Worm (Caenorhabditis elegans): ENCODE measurements around the gene bir-2.

bir-2 gene

DNA sequence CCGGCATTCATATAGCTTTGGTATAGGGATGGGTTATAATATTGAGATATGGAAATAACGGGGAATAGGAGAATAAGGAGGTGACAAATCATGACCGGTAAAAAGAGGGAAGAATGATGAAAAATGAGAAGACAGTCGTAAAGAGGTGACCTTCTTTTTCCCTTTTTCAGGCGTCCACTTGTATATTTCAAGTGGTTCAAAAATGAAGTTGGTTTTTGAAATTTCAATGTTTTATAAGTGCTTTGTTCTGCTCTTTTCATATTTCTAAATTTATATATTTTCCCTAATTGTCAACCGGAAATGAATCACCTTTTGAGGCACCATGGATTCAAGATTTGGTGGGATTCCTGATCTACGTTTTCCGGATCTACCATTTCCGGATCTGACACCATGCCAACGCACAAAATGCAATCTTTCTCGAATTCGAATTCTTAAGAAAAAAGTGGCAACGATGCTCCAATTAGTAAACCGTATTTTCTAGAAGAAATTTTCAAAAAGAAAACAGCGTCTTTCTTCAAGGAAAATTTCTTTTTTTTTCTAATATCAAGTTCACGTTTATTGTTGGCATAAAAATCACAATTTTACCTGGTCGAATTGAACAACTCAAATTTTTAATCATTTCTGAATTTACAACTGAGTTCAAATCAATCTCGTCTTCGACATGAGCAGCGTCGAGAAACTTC is 21.0 kb downstream of the bir-2 start, which contains the start of the genes F53F4.2 and F53F4.18:
F53F4.2 (minus strand) TSS at position 101 of the 683 bp plus-strand sequence.
F53F4.18 (plus strand) TSS at position 633 of the 683 bp plus-strand sequence.
- TF ChIP-seq snpc-4 (tag; optimal IDR thresholded peaks at IDR 0.05) (no peak), nhr-84 (tag; optimal IDR thresholded peaks at IDR 0.05) (no peak), C16A3.4 (tag; optimal IDR thresholded peaks at IDR 0.05) (no peak), blmp-1 (tag; optimal IDR thresholded peaks at IDR 0.05) (no peak), nhr-76 (tag; optimal IDR thresholded peaks at IDR 0.05) (no peak), egl-13 (tag; optimal IDR thresholded peaks at IDR 0.05) (no peak), lin-14 (GFP tag; optimal IDR thresholded peaks at IDR 0.05) (no peak), C34B4.2 (tag; optimal IDR thresholded peaks at IDR 0.05) (no peak), lin-35 (GFP tag; optimal IDR thresholded peaks at IDR 0.05) (no peak), egl-27 (tag; optimal IDR thresholded peaks at IDR 0.05) (no peak), F16B12.6 (tag; optimal IDR thresholded peaks at IDR 0.05) (no peak), ceh-90 (tag; optimal IDR thresholded peaks at IDR 0.05) (no peak), lir-3 (tag; optimal IDR thresholded peaks at IDR 0.05; ENCODE audit: poor library complexity) (no peak), dsc-1 (tag; optimal IDR thresholded peaks at IDR 0.05) (no peak)

DNA sequence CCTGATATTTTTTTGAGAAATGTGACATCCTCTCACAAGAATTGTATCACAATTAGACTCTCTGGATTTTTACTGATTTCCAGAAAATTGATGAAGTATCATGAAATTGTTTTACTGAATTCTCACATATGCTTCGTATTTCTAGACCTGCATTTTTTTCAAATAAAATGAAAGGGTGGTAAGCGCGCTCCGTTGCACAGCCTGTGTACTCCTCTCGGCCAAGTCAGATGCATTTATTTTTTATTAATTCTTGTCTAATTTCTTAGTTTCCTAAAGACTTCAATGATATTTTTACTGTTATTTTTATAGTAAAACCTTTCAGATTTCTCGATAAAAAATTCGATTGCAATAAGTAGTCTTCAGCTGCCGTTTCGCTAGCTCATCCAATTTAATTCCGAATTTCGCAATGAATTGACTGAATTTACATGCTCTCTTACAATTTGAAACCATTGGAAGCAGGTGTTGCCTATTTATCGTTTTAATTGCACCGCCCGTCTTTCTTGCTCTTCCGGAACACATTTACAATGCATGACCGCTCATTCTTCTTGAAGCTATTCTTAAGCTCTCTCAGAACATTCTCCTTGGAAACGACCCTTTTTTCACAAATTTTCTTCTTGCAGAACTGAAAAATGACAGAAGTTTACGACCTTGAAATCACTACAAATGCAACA is 23.0 kb downstream of the bir-2 start, which contains the start of gene tbcb-1:
tbcb-1 (plus strand) TSS at position 621 of the 671 bp plus-strand sequence.
- TF ChIP-seq lsy-2 (tag; optimal IDR thresholded peaks at IDR 0.05), result peak; percentile 46 to 53
- TF ChIP-seq jun-1 (tag; optimal IDR thresholded peaks at IDR 0.05), result no peak
- TF ChIP-seq mdl-1 (tag; optimal IDR thresholded peaks at IDR 0.05), result no peak
- TF ChIP-seq ama-1 (optimal IDR thresholded peaks at IDR 0.05), result no peak
- TF ChIP-seq aly-2 (tag; optimal IDR thresholded peaks at IDR 0.05), result no peak
- TF ChIP-seq hpl-2 (GFP tag; optimal IDR thresholded peaks at IDR 0.05), result no peak
- no peak for TF ChIP-seq nhr-28 (tag; optimal IDR thresholded peaks at IDR 0.05)
- peak; percentile 26 for TF ChIP-seq egl-13 (tag; optimal IDR thresholded peaks at IDR 0.05)
- no peak for TF ChIP-seq C34B4.2 (tag; optimal IDR thresholded peaks at IDR 0.05)
- peak; percentile 57 for TF ChIP-seq lin-15B (tag; optimal IDR thresholded peaks at IDR 0.05)
- peak; percentile 46 for TF ChIP-seq xbp-1 (tag; optimal IDR thresholded peaks at IDR 0.05)
- TF ChIP-seq grh-1 (GFP tag; IDR thresholded peaks at IDR 0.05), result no peak
- no peak for TF ChIP-seq Y116A8C.19 (tag; optimal IDR thresholded peaks at IDR 0.05; ENCODE audit: borderline replicate concordance)
- TF ChIP-seq sup-37 (GFP tag; optimal IDR thresholded peaks at IDR 0.05), result no peak
- TF ChIP-seq nhr-76 (tag; optimal IDR thresholded peaks at IDR 0.05), result no peak
- TF ChIP-seq rnt-1 (tag; optimal IDR thresholded peaks at IDR 0.05), result peak; percentile 58
- peak; percentile 41 for TF ChIP-seq irx-1 (tag; optimal IDR thresholded peaks at IDR 0.05)
- TF ChIP-seq nhr-237 (tag; optimal IDR thresholded peaks at IDR 0.05), result no peak
- TF ChIP-seq swsn-7 (tag; optimal IDR thresholded peaks at IDR 0.05), result peak; percentile 57
- no peak for TF ChIP-seq vab-15 (tag; optimal IDR thresholded peaks at IDR 0.05)
- TF ChIP-seq fkh-10 (GFP tag; optimal IDR thresholded peaks at IDR 0.05), result no peak
- TF ChIP-seq sox-4 (tag; optimal IDR thresholded peaks at IDR 0.05), result no peak
- TF ChIP-seq alr-1 (tag; optimal IDR thresholded peaks at IDR 0.05; ENCODE audit: borderline replicate concordance), result no peak
- TF ChIP-seq hlh-17 (GFP tag; optimal IDR thresholded peaks at IDR 0.05; ENCODE audit: borderline replicate concordance), result no peak
- TF ChIP-seq blmp-1 (tag; optimal IDR thresholded peaks at IDR 0.05), result peak; percentile 37
- TF ChIP-seq lin-39 (tag; optimal IDR thresholded peaks at IDR 0.05), result no peak
- TF ChIP-seq elt-3 (tag; optimal IDR thresholded peaks at IDR 0.05), result no peak
- no peak for TF ChIP-seq pag-3 (tag; optimal IDR thresholded peaks at IDR 0.05; ENCODE audit: borderline replicate concordance, insufficient read depth)
- TF ChIP-seq ces-1 (GFP tag; optimal IDR thresholded peaks at IDR 0.05), result no peak
- no peak for TF ChIP-seq skn-1 (tag; optimal IDR thresholded peaks at IDR 0.05)
- TF ChIP-seq nhr-71 (tag; optimal IDR thresholded peaks at IDR 0.05), result peak; percentile 66
- no peak for TF ChIP-seq pax-3 (tag; optimal IDR thresholded peaks at IDR 0.05)
- no peak; the same call in 1 of the 2 replicates for TF ChIP-seq nhr-19 (GFP tag; conservative IDR thresholded peaks at IDR 0.05)
- TF ChIP-seq hlh-4 (tag; optimal IDR thresholded peaks at IDR 0.05), result no peak
- no peak for TF ChIP-seq nhr-84 (tag; optimal IDR thresholded peaks at IDR 0.05)
- peak; percentile 60 for TF ChIP-seq nhr-20 (tag; optimal IDR thresholded peaks at IDR 0.05)
- TF ChIP-seq ztf-4 (tag; optimal IDR thresholded peaks at IDR 0.05), result no peak
- TF ChIP-seq fkh-8 (tag; optimal IDR thresholded peaks at IDR 0.05), result no peak
- no peak for TF ChIP-seq nhr-11 (tag; optimal IDR thresholded peaks at IDR 0.05)

Data from whole organism, L1 larva.